Worm (Caenorhabditis elegans) whole organism, early embryonic: ENCODE measurements around the gene F25D1.5.
A peak's percentile ranks its signal among the peaks of the same experiment; 100 is the strongest.

Source experiments
- B0310.2 ChIP-seq: sonication (generic microtip); optimal IDR thresholded peaks from 2 replicates; lab custom pipeline; 2016; ENCODE audit warnings: mild to moderate bottlenecking, missing genetic modification characterization, missing compliant biosample characterization
- F13C5.2 ChIP-seq: sonication (generic microtip); optimal IDR thresholded peaks from 2 replicates; lab custom pipeline; 2017; ENCODE audit warnings: mild to moderate bottlenecking, missing genetic modification characterization, inconsistent platforms, missing compliant biosample characterization
- aly-1 ChIP-seq: sonication (generic microtip); optimal IDR thresholded peaks from 2 replicates; lab custom pipeline; 2016; ENCODE audit warnings: missing genetic modification characterization, missing compliant biosample characterization
- ama-1 ChIP-seq: fragments of 150-350 bp; optimal IDR thresholded peaks from 2 replicates; lab custom pipeline; 2014
- ceh-13 ChIP-seq: fragments of 200-800 bp; sonication (Bioruptor generic); optimal IDR thresholded peaks from 2 replicates; lab custom pipeline; 2018; ENCODE audit warnings: mild to moderate bottlenecking, missing genetic modification characterization, missing compliant biosample characterization
- ceh-36 ChIP-seq: sonication (generic microtip); optimal IDR thresholded peaks from 2 replicates; lab custom pipeline; 2016; ENCODE audit warnings: missing genetic modification characterization, inconsistent platforms, missing compliant biosample characterization
- ets-7 ChIP-seq: sonication (generic microtip); optimal IDR thresholded peaks from 2 replicates; lab custom pipeline; 2016; ENCODE audit warnings: missing genotype, missing genetic modification characterization, missing compliant biosample characterization
- flt-1 ChIP-seq: fragments of 200-800 bp; sonication (Bioruptor generic); IDR thresholded peaks from 2 replicates; pipeline ENCODE4 v1.3.6; 2022; ENCODE audit warnings: missing genetic modification characterization, missing compliant biosample characterization
- hmbx-1 ChIP-seq: sonication (generic microtip); optimal IDR thresholded peaks from 2 replicates; lab custom pipeline; 2016; ENCODE audit warnings: mild to moderate bottlenecking, missing genetic modification characterization, missing compliant biosample characterization
- hmg-4 ChIP-seq: fragments of 200-800 bp; sonication (Bioruptor generic); optimal IDR thresholded peaks from 2 replicates; lab custom pipeline; 2018; ENCODE audit warnings: mild to moderate bottlenecking, missing genetic modification characterization, missing compliant biosample characterization
- hnd-1 ChIP-seq: sonication (generic microtip); optimal IDR thresholded peaks from 2 replicates; lab custom pipeline; 2016; ENCODE audit warnings: missing genetic modification characterization, missing compliant biosample characterization
- pes-1 ChIP-seq: fragments of 200-800 bp; sonication (Bioruptor generic); IDR thresholded peaks from 2 replicates; pipeline ENCODE4 v1.3.6; 2022; ENCODE audit warnings: missing genetic modification reagents, missing genetic modification characterization, missing compliant biosample characterization
- scrt-1 ChIP-seq: fragments of 200-800 bp; sonication (Bioruptor generic); IDR thresholded peaks from 2 replicates; pipeline ENCODE4 v1.3.6; 2022; ENCODE audit warnings: missing genetic modification characterization, missing compliant biosample characterization
- sea-1 ChIP-seq: fragments of 200-800 bp; sonication (Bioruptor generic); conservative IDR thresholded peaks from 2 replicates; pipeline ENCODE4 v1.3.6; 2022; ENCODE audit warnings: missing genetic modification characterization, missing compliant biosample characterization
- tbx-11 ChIP-seq: fragments of 200-800 bp; sonication (Bioruptor generic); IDR thresholded peaks from 2 replicates; pipeline ENCODE4 v1.3.6; 2022; ENCODE audit warnings: missing genetic modification characterization, missing compliant biosample characterization
- tbx-37 ChIP-seq: fragments of 200-800 bp; sonication (Bioruptor generic); conservative IDR thresholded peaks from 2 replicates; pipeline ENCODE4 v1.3.6; 2022; ENCODE audit warnings: missing genetic modification reagents, missing genetic modification characterization, missing compliant biosample characterization
- tra-4 ChIP-seq: sonication (generic microtip); optimal IDR thresholded peaks from 2 replicates; lab custom pipeline; 2017; ENCODE audit warnings: missing genetic modification characterization, missing compliant biosample characterization

Gene F25D1.5

ce11 chrV:10578938-10579337, 32.4 kb upstream of the F25D1.5 start, which contains the start of the genes erh-1 and lpd-9:
Gene erh-1 (minus strand): TSS chrV:10579141.
Gene lpd-9 (plus strand): TSS chrV:10579305.
- TF ChIP-seq F13C5.2 (tag; lab: Kevin White, UChicago), result peak; percentile 54
- TF ChIP-seq ceh-36 (tag; lab: Kevin White, UChicago), result no peak
- TF ChIP-seq aly-1 (tag; lab: Kevin White, UChicago), result no peak
- TF ChIP-seq ceh-13 (GFP tag; lab: Kevin White, UChicago), result no peak
- 0 out of 2 replicates have a peak, but pooled peaks have one; percentile 31 for TF ChIP-seq tbx-37
- no peak for TF ChIP-seq hmg-4
- no peak for TF ChIP-seq pes-1 (GFP tag; lab: Robert Waterston, UW)
- TF ChIP-seq ets-7, result no peak

ce11 chrV:10578226-10578625, 31.6 kb upstream of the F25D1.5 start, which contains the start of gene mics-1:
Gene mics-1 (minus strand): TSS chrV:10578326.
- TF ChIP-seq ama-1 (lab: Kevin White, UChicago) (no peak), sea-1 (GFP tag; lab: Robert Waterston, UW) (no peak), tra-4 (no peak), aly-1 (tag; lab: Kevin White, UChicago) (no peak), tbx-11 (GFP tag; lab: Robert Waterston, UW) (no peak), tbx-37 (no peak), hnd-1 (tag; lab: Kevin White, UChicago) (no peak), F13C5.2 (tag; lab: Kevin White, UChicago) (no peak), ets-7 (no peak), ceh-36 (tag; lab: Kevin White, UChicago) (no peak), hmg-4 (no peak), B0310.2 (no peak), flt-1 (GFP tag; lab: Robert Waterston, UW) (no peak), hmbx-1 (tag; lab: Kevin White, UChicago) (no peak), ceh-13 (GFP tag; lab: Kevin White, UChicago) (no peak), scrt-1 (GFP tag; lab: Robert Waterston, UW) (no peak), pes-1 (GFP tag; lab: Robert Waterston, UW) (no peak)

- TF ChIP-seq tra-4 (no peak), tbx-37 (no peak), ama-1 (lab: Kevin White, UChicago) (no peak), ets-7 (no peak), B0310.2 (no peak), ceh-13 (GFP tag; lab: Kevin White, UChicago) (no peak), F13C5.2 (tag; lab: Kevin White, UChicago) (no peak), ceh-36 (tag; lab: Kevin White, UChicago) (no peak), hmbx-1 (tag; lab: Kevin White, UChicago) (no peak), hnd-1 (tag; lab: Kevin White, UChicago) (no peak), pes-1 (GFP tag; lab: Robert Waterston, UW) (no peak), flt-1 (GFP tag; lab: Robert Waterston, UW) (no peak), aly-1 (tag; lab: Kevin White, UChicago) (no peak), scrt-1 (GFP tag; lab: Robert Waterston, UW) (no peak), sea-1 (GFP tag; lab: Robert Waterston, UW) (no peak), hmg-4 (no peak)
These were observed 29.7 kb upstream of the F25D1.5 start, which contains the start of gene vps-54 for ce11 chrV:10576319-10576718. Gene vps-54 (minus strand): TSS chrV:10576419.

- TF ChIP-seq tbx-11 (GFP tag; lab: Robert Waterston, UW) (no peak), ceh-13 (GFP tag; lab: Kevin White, UChicago) (no peak), ama-1 (lab: Kevin White, UChicago) (no peak), scrt-1 (GFP tag; lab: Robert Waterston, UW) (no peak), pes-1 (GFP tag; lab: Robert Waterston, UW) (no peak), ceh-36 (tag; lab: Kevin White, UChicago) (no peak), F13C5.2 (tag; lab: Kevin White, UChicago) (no peak), aly-1 (tag; lab: Kevin White, UChicago) (no peak)
These were observed 27.6 kb upstream of the F25D1.5 start for ce11 chrV:10574197-10574596.

ce11 chrV:10572614-10573013, 26.0 kb upstream of the F25D1.5 start, which contains the start of gene del-6:
Gene del-6 (plus strand): TSS chrV:10572914.
- no peak for TF ChIP-seq ama-1 (lab: Kevin White, UChicago)
- no peak for TF ChIP-seq pes-1 (GFP tag; lab: Robert Waterston, UW)
- no peak for TF ChIP-seq ceh-13 (GFP tag; lab: Kevin White, UChicago)
- TF ChIP-seq hmg-4, result no peak
- TF ChIP-seq ets-7, result no peak
- TF ChIP-seq B0310.2, result no peak
- TF ChIP-seq tbx-11 (GFP tag; lab: Robert Waterston, UW), result no peak
- no peak for TF ChIP-seq hmbx-1 (tag; lab: Kevin White, UChicago)
- no peak for TF ChIP-seq ceh-36 (tag; lab: Kevin White, UChicago)
- TF ChIP-seq scrt-1 (GFP tag; lab: Robert Waterston, UW), result no peak
- TF ChIP-seq sea-1 (GFP tag; lab: Robert Waterston, UW), result no peak
- no peak for TF ChIP-seq aly-1 (tag; lab: Kevin White, UChicago)
- TF ChIP-seq F13C5.2 (tag; lab: Kevin White, UChicago), result no peak
- TF ChIP-seq hnd-1 (tag; lab: Kevin White, UChicago), result no peak
- TF ChIP-seq tbx-37, result no peak
- no peak for TF ChIP-seq flt-1 (GFP tag; lab: Robert Waterston, UW)
- no peak for TF ChIP-seq tra-4

- TF ChIP-seq tbx-37, result no peak
- TF ChIP-seq flt-1 (GFP tag; lab: Robert Waterston, UW), result no peak
- no peak for TF ChIP-seq aly-1 (tag; lab: Kevin White, UChicago)
- TF ChIP-seq ets-7, result no peak
- TF ChIP-seq scrt-1 (GFP tag; lab: Robert Waterston, UW), result no peak
- no peak for TF ChIP-seq hmg-4
- TF ChIP-seq sea-1 (GFP tag; lab: Robert Waterston, UW), result no peak
- no peak for TF ChIP-seq ceh-13 (GFP tag; lab: Kevin White, UChicago)
- no peak for TF ChIP-seq B0310.2
- TF ChIP-seq tra-4, result no peak
- no peak for TF ChIP-seq hnd-1 (tag; lab: Kevin White, UChicago)
These were observed 24.9 kb upstream of the F25D1.5 start for ce11 chrV:10571523-10571922.

ce11 chrV:10568496-10568895, 21.9 kb upstream of the F25D1.5 start:
- TF ChIP-seq tbx-11 (GFP tag; lab: Robert Waterston, UW) (no peak), flt-1 (GFP tag; lab: Robert Waterston, UW) (no peak), tra-4 (no peak), hmg-4 (no peak), B0310.2 (no peak), ets-7 (no peak), pes-1 (GFP tag; lab: Robert Waterston, UW) (no peak), hmbx-1 (tag; lab: Kevin White, UChicago) (no peak), sea-1 (GFP tag; lab: Robert Waterston, UW) (no peak), aly-1 (tag; lab: Kevin White, UChicago) (no peak), tbx-37 (no peak), F13C5.2 (tag; lab: Kevin White, UChicago) (no peak), ama-1 (lab: Kevin White, UChicago) (no peak), hnd-1 (tag; lab: Kevin White, UChicago) (no peak)
